Fruit fly (Drosophila melanogaster): Measurements from ENCODE around the gene Blos2.

Blos2 gene

dm6 chr3L:11085810-11086209 lies 24.4 kb downstream of the Blos2 start (continued):
- TF ChIP-seq sd (tag; optimal IDR thresholded peaks at IDR 0.05) (peak; percentile 75), eve (GFP tag; optimal IDR thresholded peaks at IDR 0.05) (peak in 1 of 2 experiments; percentile 26), Asciz (GFP tag; optimal IDR thresholded peaks at IDR 0.05) (peak; percentile 26), Ptx1 (GFP tag; IDR thresholded peaks at IDR 0.05) (no peak), H2.0 (GFP tag; IDR thresholded peaks at IDR 0.05) (no peak), CkIIα-i1 (GFP tag; IDR thresholded peaks at IDR 0.05) (no peak), CG7357 (GFP tag; IDR thresholded peaks at IDR 0.05) (no peak), Pdp1 (GFP tag; optimal IDR thresholded peaks at IDR 0.05) (peak in 1 of 2 experiments; percentile 38), CG17612 (GFP tag; IDR thresholded peaks at IDR 0.05) (no peak), Hey (tag; optimal IDR thresholded peaks at IDR 0.05) (peak; percentile 99), sug (tag; optimal IDR thresholded peaks at IDR 0.05) (peak; percentile 92), CG8290 (GFP tag; optimal IDR thresholded peaks at IDR 0.05) (no peak), CG8290 (tag; optimal IDR thresholded peaks at IDR 0.05) (peak in 1 of 2 experiments; percentile 53), CG13296 (GFP tag; optimal IDR thresholded peaks at IDR 0.05) (peak; percentile 9), mirr (GFP tag; optimal IDR thresholded peaks at IDR 0.05) (peak; percentile 80), D19B (GFP tag; optimal IDR thresholded peaks at IDR 0.05) (peak; percentile 74), hb (GFP tag; IDR thresholded peaks at IDR 0.05; ENCODE audit: partially characterized antibody) (no peak), kah (GFP tag; optimal IDR thresholded peaks at IDR 0.05) (peak; percentile 84), fd64A (GFP tag; optimal IDR thresholded peaks at IDR 0.05) (peak; percentile 42), CG9437 (GFP tag; optimal IDR thresholded peaks at IDR 0.05) (no peak)

dm6 chr3L:11089805-11090440 lies 28.6 kb downstream of the Blos2 start:
- peak; percentile 90 for TF ChIP-seq Awh (GFP tag; IDR thresholded peaks at IDR 0.05)
- TF ChIP-seq HLHmδ (GFP tag; optimal IDR thresholded peaks at IDR 0.05), result peak; percentile 65
- TF ChIP-seq da (GFP tag; optimal IDR thresholded peaks at IDR 0.05), result peak; percentile 67
- TF ChIP-seq sd (tag; optimal IDR thresholded peaks at IDR 0.05), result peak; percentile 73
- peak; percentile 45 for TF ChIP-seq fd64A (GFP tag; optimal IDR thresholded peaks at IDR 0.05)
- TF ChIP-seq CG7745 (tag; optimal IDR thresholded peaks at IDR 0.05), result peak; percentile 69
- TF ChIP-seq crc (GFP tag; optimal IDR thresholded peaks at IDR 0.05), result peak; percentile 61
- peak; percentile 23; the same call in 1 of the 2 replicates for TF ChIP-seq MBD-R2 (GFP tag; IDR thresholded peaks at IDR 0.05)
- peak; percentile 58; the same call in 1 of the 2 replicates for TF ChIP-seq CG32532 (GFP tag; IDR thresholded peaks at IDR 0.05)
- TF ChIP-seq CG11560 (tag; IDR thresholded peaks at IDR 0.05), result 0 out of 3 replicates have a peak, but pooled peaks have one; percentile 55
- TF ChIP-seq CG3407 (GFP tag; optimal IDR thresholded peaks at IDR 0.05), result peak; percentile 81
- peak; percentile 96 for TF ChIP-seq CG12391 (tag; optimal IDR thresholded peaks at IDR 0.05)
- TF ChIP-seq CG11093 (GFP tag; IDR thresholded peaks at IDR 0.05), result peak; percentile 72
- TF ChIP-seq Sry-β (GFP tag; optimal IDR thresholded peaks at IDR 0.05), result peak; percentile 67
- peak; percentile 87 for TF ChIP-seq CG4820 (GFP tag; optimal IDR thresholded peaks at IDR 0.05)
- peak; percentile 95 for TF ChIP-seq CG17829 (tag; optimal IDR thresholded peaks at IDR 0.05)
- no peak for TF ChIP-seq br (optimal IDR thresholded peaks at IDR 0.05)
- peak; percentile 91 for TF ChIP-seq Chrac-16 (GFP tag; optimal IDR thresholded peaks at IDR 0.05)
- peak; percentile 88 for TF ChIP-seq CG15601 (tag; optimal IDR thresholded peaks at IDR 0.05)
- TF ChIP-seq CG10431 (GFP tag; optimal IDR thresholded peaks at IDR 0.05), result peak; percentile 68
- TF ChIP-seq CG17802 (tag; optimal IDR thresholded peaks at IDR 0.05), result peak; percentile 3
- TF ChIP-seq CG13894 (tag; optimal IDR thresholded peaks at IDR 0.05), result no peak
- TF ChIP-seq CG9797 (GFP tag; optimal IDR thresholded peaks at IDR 0.05), result peak; percentile 39
- no peak for TF ChIP-seq rib (GFP tag; IDR thresholded peaks at IDR 0.05)
- peak; percentile 68 for TF ChIP-seq CG15514 (GFP tag; optimal IDR thresholded peaks at IDR 0.05)
- peak; percentile 74 for TF ChIP-seq grn (GFP tag; optimal IDR thresholded peaks at IDR 0.05)
- peak; percentile 89 for TF ChIP-seq dmrt11E (tag; optimal IDR thresholded peaks at IDR 0.05)
- peak; percentile 27 for TF ChIP-seq pros (GFP tag; optimal IDR thresholded peaks at IDR 0.05)
- peak; percentile 87 for TF ChIP-seq tap (tag; optimal IDR thresholded peaks at IDR 0.05)
- TF ChIP-seq CG7271 (tag; optimal IDR thresholded peaks at IDR 0.05), result peak; percentile 67
- TF ChIP-seq Meics (GFP tag; optimal IDR thresholded peaks at IDR 0.05), result peak; percentile 81
- TF ChIP-seq CG1832 (GFP tag; optimal IDR thresholded peaks at IDR 0.05), result no peak
